Worm (Caenorhabditis elegans) whole organism, late embryonic: ENCODE measurements around the gene nhr-65.
A peak's percentile ranks its signal among the peaks of the same experiment; 100 is the strongest.

Source experiments
- C08G9.2 ChIP-seq: sonication (generic microtip); optimal IDR thresholded peaks from 2 replicates; lab custom pipeline; 2016; ENCODE audit warnings: mild to moderate bottlenecking, missing genetic modification characterization, moderate library complexity, missing compliant biosample characterization
- ceh-18 ChIP-seq: sonication (generic microtip); optimal IDR thresholded peaks from 2 replicates; lab custom pipeline; 2016; ENCODE audit warnings: missing genetic modification characterization, missing compliant biosample characterization
- ceh-19 ChIP-seq: fragments of 200-800 bp; sonication (Bioruptor generic); optimal IDR thresholded peaks from 2 replicates; lab custom pipeline; 2018; ENCODE audit warnings: mild to moderate bottlenecking, missing genetic modification characterization, missing compliant biosample characterization
- ceh-22 ChIP-seq: sonication (generic microtip); optimal IDR thresholded peaks from 2 replicates; lab custom pipeline; 2017; ENCODE audit warnings: missing biosample characterization, missing genetic modification characterization
- ceh-24 ChIP-seq: sonication (generic microtip); optimal IDR thresholded peaks from 2 replicates; lab custom pipeline; 2016; ENCODE audit warnings: mild to moderate bottlenecking, missing genetic modification characterization, missing compliant biosample characterization
- ceh-45 ChIP-seq: fragments of 200-800 bp; sonication (Bioruptor generic); IDR thresholded peaks from 2 replicates; pipeline ENCODE4 v1.3.6; 2022; ENCODE audit warnings: missing genetic modification reagents, missing genetic modification characterization, missing compliant biosample characterization
- ceh-6 ChIP-seq: fragments of 200-800 bp; sonication (Bioruptor generic); optimal IDR thresholded peaks from 2 replicates; lab custom pipeline; 2018; ENCODE audit warnings: mild to moderate bottlenecking, missing genetic modification characterization, missing compliant biosample characterization
- elt-4 ChIP-seq: sonication (generic microtip); optimal IDR thresholded peaks from 2 replicates; lab custom pipeline; 2016; ENCODE audit warnings: missing genetic modification characterization, missing compliant biosample characterization
- fkh-10 ChIP-seq: fragments of 150-350 bp; optimal IDR thresholded peaks from 2 replicates; lab custom pipeline; 2014; ENCODE audit warnings: missing biosample characterization, missing genetic modification reagents, missing genetic modification characterization
- fkh-6 ChIP-seq: sonication (generic microtip); optimal IDR thresholded peaks from 2 replicates; lab custom pipeline; 2016; ENCODE audit warnings: missing genetic modification characterization, missing compliant biosample characterization
- lin-11 ChIP-seq: fragments of 200-800 bp; sonication (Bioruptor generic); optimal IDR thresholded peaks from 2 replicates; lab custom pipeline; 2018; ENCODE audit warnings: mild to moderate bottlenecking, missing genetic modification characterization, missing compliant biosample characterization
- odd-2 ChIP-seq: sonication (generic microtip); optimal IDR thresholded peaks from 2 replicates; lab custom pipeline; 2017; ENCODE audit warnings: antibody characterized with exemption, mild to moderate bottlenecking, missing genetic modification characterization, missing compliant biosample characterization
- pat-9 ChIP-seq: fragments of 200-800 bp; sonication (Bioruptor generic); optimal IDR thresholded peaks from 2 replicates; lab custom pipeline; 2018; ENCODE audit warnings: mild to moderate bottlenecking, missing genetic modification characterization, moderate library complexity, missing compliant biosample characterization
- pax-1 ChIP-seq: fragments of 150-350 bp; optimal IDR thresholded peaks from 2 replicates; lab custom pipeline; 2014; ENCODE audit warnings: missing biosample characterization, missing genetic modification characterization
- pha-4 ChIP-seq: fragments of 150-350 bp; optimal IDR thresholded peaks from 2 replicates; lab custom pipeline; 2018; ENCODE audit warnings: missing biosample characterization, missing genetic modification reagents, missing genetic modification characterization
- ref-2 ChIP-seq: sonication (generic microtip); optimal IDR thresholded peaks from 2 replicates; lab custom pipeline; 2016; ENCODE audit warnings: missing genetic modification characterization, missing compliant biosample characterization
- tbx-2 ChIP-seq: sonication (generic microtip); optimal IDR thresholded peaks from 2 replicates; lab custom pipeline; 2016; ENCODE audit warnings: missing genetic modification characterization, missing compliant biosample characterization
- tbx-7 ChIP-seq: sonication (generic microtip); optimal IDR thresholded peaks from 2 replicates; lab custom pipeline; 2016; ENCODE audit warnings: missing genotype, missing genetic modification characterization, missing compliant biosample characterization
- unc-3 ChIP-seq, 2 experiments: fragments of 200-800 bp in 1 of 2; sonication (Bioruptor generic) in 1 of 2; sonication (generic microtip) in 1 of 2; conservative IDR thresholded peaks in 1 of 2; optimal IDR thresholded peaks in 1 of 2; 2 replicates each; pipeline versions ENCODE4 v1.3.6 to Lab custom; 2016 to 2022; ENCODE audit warnings: missing compliant biosample characterization in 2 of 2, missing genetic modification characterization in 2 of 2, missing genetic modification reagents in 1 of 2
- unc-55 ChIP-seq: sonication (generic microtip); optimal IDR thresholded peaks from 2 replicates; lab custom pipeline; 2017; ENCODE audit warnings: missing biosample characterization, missing genetic modification reagents, missing genetic modification characterization
- zip-5 ChIP-seq: sonication (generic microtip); optimal IDR thresholded peaks from 2 replicates; lab custom pipeline; 2016; ENCODE audit warnings: missing genetic modification characterization, missing compliant biosample characterization

The nhr-65 gene

ce11 chrV:18882990-18883389 is 43.9 kb downstream of the nhr-65 start:
- TF ChIP-seq ceh-45: peak; percentile 33; the same call in 1 of the 2 replicates

DNA sequence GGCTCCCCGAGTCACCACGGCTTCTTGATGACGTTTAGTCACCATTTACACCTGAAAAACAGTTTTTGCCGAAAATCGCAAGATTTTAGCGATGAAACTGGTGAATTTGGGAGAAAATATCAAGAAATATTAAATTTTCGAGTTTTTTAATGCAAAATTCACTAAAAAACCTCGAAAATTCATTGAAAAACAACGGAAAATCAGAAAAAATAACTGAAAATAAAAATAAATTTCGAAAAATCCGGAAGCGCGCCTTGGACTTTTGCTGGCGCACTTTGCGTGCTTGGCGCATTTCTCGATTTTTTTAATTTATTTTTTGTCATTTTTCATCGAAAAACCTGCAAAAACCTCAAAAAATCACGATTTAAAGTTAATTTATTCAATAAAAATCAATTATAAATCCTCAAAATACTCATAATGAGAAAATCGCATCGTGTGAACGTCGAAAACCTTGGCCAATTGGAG is 55.9 kb downstream of the nhr-65 start, which contains the start of gene emb-4:
Gene emb-4 (minus strand): TSS at position 51 of the 465 bp plus-strand sequence.
- TF ChIP-seq ceh-19 (GFP tag; lab: Kevin White, UChicago) (no peak), odd-2 (no peak), pax-1 (no peak), tbx-2 (tag; lab: Kevin White, UChicago) (no peak), ceh-6 (GFP tag; lab: Kevin White, UChicago) (no peak), zip-5 (no peak), pat-9 (tag; lab: Kevin White, UChicago) (no peak), tbx-7 (tag; lab: Kevin White, UChicago) (no peak), pha-4 (tag; lab: Kevin White, UChicago) (no peak), ref-2 (tag; lab: Kevin White, UChicago) (no peak), ceh-24 (tag; lab: Kevin White, UChicago) (no peak), elt-4 (tag; lab: Kevin White, UChicago) (no peak), fkh-10 (GFP tag; lab: Kevin White, UChicago) (no peak), unc-3 (GFP tag; conservative IDR thresholded peaks at IDR 0.05; lab: Robert Waterston, UW) (no peak), unc-3 (tag; optimal IDR thresholded peaks at IDR 0.05; lab: Kevin White, UChicago) (no peak), fkh-6 (tag; lab: Kevin White, UChicago) (no peak), unc-55 (GFP tag; lab: Kevin White, UChicago) (no peak), lin-11 (tag; lab: Kevin White, UChicago) (no peak), ceh-18 (tag; lab: Kevin White, UChicago) (no peak), C08G9.2 (no peak), ceh-22 (tag; lab: Kevin White, UChicago) (no peak)
- TF ChIP-seq, all 69 proteins: peak for 0
